Worm (Caenorhabditis elegans) whole organism, L1 larva: ENCODE data around the gene Y4C6B.3.

ENCODE experiments used
- C16A3.4 ChIP-seq: fragments of 150-350 bp; optimal IDR thresholded peaks from 2 replicates; lab custom pipeline; 2014; ENCODE audit warnings: missing biosample characterization, missing genetic modification characterization
- F16B12.6 ChIP-seq: fragments of 150-350 bp; optimal IDR thresholded peaks from 2 replicates; lab custom pipeline; 2014; ENCODE audit warnings: missing biosample characterization, missing genetic modification characterization
- aha-1 ChIP-seq: fragments of 150-350 bp; optimal IDR thresholded peaks from 2 replicates; lab custom pipeline; 2014; ENCODE audit warnings: missing biosample characterization, missing genetic modification characterization
- blmp-1 ChIP-seq: fragments of 150-350 bp; optimal IDR thresholded peaks from 2 replicates; lab custom pipeline; 2014; ENCODE audit warnings: missing biosample characterization, missing genetic modification characterization
- ceh-90 ChIP-seq: sonication (generic microtip); optimal IDR thresholded peaks from 2 replicates; lab custom pipeline; 2016; ENCODE audit warnings: missing genetic modification characterization, missing compliant biosample characterization
- ces-1 ChIP-seq: fragments of 150-350 bp; optimal IDR thresholded peaks from 2 replicates; lab custom pipeline; 2014; ENCODE audit warnings: missing biosample characterization, missing genetic modification reagents, missing genetic modification characterization
- efl-1 ChIP-seq, 4 experiments: fragments of 150-350 bp; optimal IDR thresholded peaks in 3 of 4; peaks in 1 of 4; 1 replicate in 1 of 4; 2 replicates in 3 of 4; lab custom pipeline; 2014; ENCODE audit warnings: missing biosample characterization in 2 of 4, missing genetic modification characterization in 2 of 4, missing genetic modification reagents in 2 of 4
- fkh-4 ChIP-seq: sonication (generic microtip); optimal IDR thresholded peaks from 2 replicates; lab custom pipeline; 2016; ENCODE audit warnings: missing compliant biosample characterization, missing genetic modification characterization, borderline replicate concordance
- grh-1 ChIP-seq: fragments of 200-800 bp; sonication (Bioruptor generic); IDR thresholded peaks from 2 replicates; pipeline ENCODE4 v1.3.6; 2022; ENCODE audit warnings: missing genetic modification reagents, missing genetic modification characterization, missing compliant biosample characterization
- hlh-17 ChIP-seq: fragments of 200-800 bp; sonication (Bioruptor generic); optimal IDR thresholded peaks from 2 replicates; lab custom pipeline; 2018; ENCODE audit warnings: missing genetic modification characterization, mild to moderate bottlenecking, missing compliant biosample characterization, moderate library complexity, borderline replicate concordance
- hlh-4 ChIP-seq: sonication (generic microtip); optimal IDR thresholded peaks from 2 replicates; lab custom pipeline; 2016; ENCODE audit warnings: mild to moderate bottlenecking, missing genetic modification characterization, missing compliant biosample characterization
- hpl-2 ChIP-seq: fragments of 150-350 bp; optimal IDR thresholded peaks from 2 replicates; lab custom pipeline; 2014; ENCODE audit warnings: missing biosample characterization, missing genetic modification reagents, missing genetic modification characterization
- irx-1 ChIP-seq: sonication (generic microtip); optimal IDR thresholded peaks from 2 replicates; lab custom pipeline; 2016; ENCODE audit warnings: missing genetic modification characterization, missing compliant biosample characterization
- lin-13 ChIP-seq: fragments of 150-350 bp; optimal IDR thresholded peaks from 2 replicates; lab custom pipeline; 2014; ENCODE audit warnings: missing biosample characterization, missing genetic modification reagents, missing genetic modification characterization
- lin-14 ChIP-seq: fragments of 200-800 bp; sonication (Bioruptor generic); optimal IDR thresholded peaks from 2 replicates; lab custom pipeline; 2018; ENCODE audit warnings: mild to moderate bottlenecking, missing genetic modification characterization, moderate library complexity, missing compliant biosample characterization
- lin-35 ChIP-seq, 2 experiments: fragments of 150-350 bp; optimal IDR thresholded peaks; 2 replicates each; lab custom pipeline; 2014; ENCODE audit warnings: missing biosample characterization in 2 of 2, missing genetic modification characterization in 2 of 2, missing genetic modification reagents in 2 of 2
- lir-3 ChIP-seq: sonication (generic microtip); optimal IDR thresholded peaks from 2 replicates; lab custom pipeline; 2016; ENCODE audit warnings: mild to moderate bottlenecking, missing genetic modification characterization, moderate library complexity, missing compliant biosample characterization; ENCODE audit not compliant: poor library complexity
- lsy-2 ChIP-seq, 2 experiments: fragments of 150-350 bp; optimal IDR thresholded peaks; 2 replicates each; lab custom pipeline; 2014; ENCODE audit warnings: missing biosample characterization in 2 of 2, missing genetic modification characterization in 2 of 2
- mef-2 ChIP-seq: fragments of 150-350 bp; optimal IDR thresholded peaks from 2 replicates; lab custom pipeline; 2014; ENCODE audit warnings: missing biosample characterization, missing genetic modification characterization
- nhr-11 ChIP-seq: fragments of 150-350 bp; optimal IDR thresholded peaks from 2 replicates; lab custom pipeline; 2014; ENCODE audit warnings: missing biosample characterization, missing genetic modification characterization
- nhr-12 ChIP-seq: sonication (generic microtip); optimal IDR thresholded peaks from 2 replicates; lab custom pipeline; 2017; ENCODE audit warnings: missing biosample characterization, missing genetic modification characterization
- nhr-237 ChIP-seq: fragments of 150-350 bp; optimal IDR thresholded peaks from 2 replicates; lab custom pipeline; 2014; ENCODE audit warnings: missing biosample characterization, missing genetic modification characterization
- nhr-76 ChIP-seq: sonication (generic microtip); optimal IDR thresholded peaks from 2 replicates; lab custom pipeline; 2017; ENCODE audit warnings: missing biosample characterization, missing genetic modification characterization
- nhr-77 ChIP-seq: fragments of 150-350 bp; optimal IDR thresholded peaks from 2 replicates; lab custom pipeline; 2014; ENCODE audit warnings: missing biosample characterization, missing genetic modification characterization
- nhr-84 ChIP-seq: sonication (generic microtip); optimal IDR thresholded peaks from 2 replicates; lab custom pipeline; 2017; ENCODE audit warnings: missing biosample characterization, missing genetic modification characterization
- nhr-85 ChIP-seq: sonication (generic microtip); peaks from one replicate; lab custom pipeline; 2016; ENCODE audit warnings: missing genetic modification characterization, inconsistent platforms, missing compliant biosample characterization
- nhr-90 ChIP-seq: sonication (generic microtip); optimal IDR thresholded peaks from 2 replicates; lab custom pipeline; 2016; ENCODE audit warnings: mild to moderate bottlenecking, missing genetic modification characterization, missing compliant biosample characterization; ENCODE audit not compliant: poor library complexity
- pag-3 ChIP-seq: sonication (generic microtip); optimal IDR thresholded peaks from 2 replicates; lab custom pipeline; 2017; ENCODE audit warnings: missing genetic modification characterization, mild to moderate bottlenecking, missing compliant biosample characterization, antibody characterized with exemption, borderline replicate concordance; ENCODE audit not compliant: insufficient read depth
- pax-3 ChIP-seq: fragments of 200-800 bp; sonication (Bioruptor generic); optimal IDR thresholded peaks from 2 replicates; lab custom pipeline; 2018; ENCODE audit warnings: mild to moderate bottlenecking, missing genetic modification characterization, moderate library complexity, missing compliant biosample characterization
- rnt-1 ChIP-seq: sonication (generic microtip); optimal IDR thresholded peaks from 2 replicates; lab custom pipeline; 2016; ENCODE audit warnings: mild to moderate bottlenecking, missing genetic modification characterization, moderate library complexity, missing compliant biosample characterization
- skn-1 ChIP-seq: fragments of 150-350 bp; optimal IDR thresholded peaks from 2 replicates; lab custom pipeline; 2014; ENCODE audit warnings: missing biosample characterization, missing genetic modification characterization
- snpc-4 ChIP-seq: fragments of 150-350 bp; optimal IDR thresholded peaks from 2 replicates; lab custom pipeline; 2014; ENCODE audit warnings: missing biosample characterization, missing genetic modification characterization
- snu-23 ChIP-seq: sonication (generic microtip); optimal IDR thresholded peaks from 2 replicates; lab custom pipeline; 2016; ENCODE audit warnings: missing genetic modification characterization, missing compliant biosample characterization
- sox-4 ChIP-seq: sonication (generic microtip); optimal IDR thresholded peaks from 2 replicates; lab custom pipeline; 2016; ENCODE audit warnings: missing genetic modification characterization, missing compliant biosample characterization
- sup-37 ChIP-seq: fragments of 200-800 bp; sonication (Bioruptor generic); optimal IDR thresholded peaks from 2 replicates; lab custom pipeline; 2018; ENCODE audit warnings: mild to moderate bottlenecking, missing genetic modification characterization, missing compliant biosample characterization
- swsn-7 ChIP-seq: sonication (generic microtip); optimal IDR thresholded peaks from 2 replicates; lab custom pipeline; 2016; ENCODE audit warnings: missing genetic modification characterization, missing compliant biosample characterization
- tlp-1 ChIP-seq: fragments of 150-350 bp; optimal IDR thresholded peaks from 2 replicates; lab custom pipeline; 2014; ENCODE audit warnings: missing biosample characterization, missing genetic modification characterization
- unc-30 ChIP-seq: sonication (generic microtip); optimal IDR thresholded peaks from 2 replicates; lab custom pipeline; 2017; ENCODE audit warnings: missing biosample characterization, missing genetic modification characterization
- unc-62 ChIP-seq: fragments of 150-350 bp; optimal IDR thresholded peaks from 2 replicates; lab custom pipeline; 2014; ENCODE audit warnings: missing biosample characterization, missing genetic modification reagents, missing genetic modification characterization
- vab-15 ChIP-seq: sonication (generic microtip); optimal IDR thresholded peaks from 2 replicates; lab custom pipeline; 2017; ENCODE audit warnings: missing genotype, mild to moderate bottlenecking, missing genetic modification characterization, missing compliant biosample characterization
- xbp-1 ChIP-seq: sonication (generic microtip); optimal IDR thresholded peaks from 2 replicates; lab custom pipeline; 2016; ENCODE audit warnings: missing genetic modification characterization, missing compliant biosample characterization
- zip-4 ChIP-seq: fragments of 200-800 bp; sonication (Bioruptor generic); optimal IDR thresholded peaks from 2 replicates; lab custom pipeline; 2018; ENCODE audit warnings: mild to moderate bottlenecking, missing genetic modification characterization, moderate library complexity, missing compliant biosample characterization
- ztf-11 ChIP-seq, 2 experiments: sonication (generic microtip); optimal IDR thresholded peaks; 2 replicates each; lab custom pipeline; 2016 to 2017; ENCODE audit warnings: missing genetic modification characterization in 2 of 2, missing biosample characterization in 1 of 2, missing compliant biosample characterization in 1 of 2
- ztf-4 ChIP-seq: fragments of 150-350 bp; optimal IDR thresholded peaks from 2 replicates; lab custom pipeline; 2014; ENCODE audit warnings: missing biosample characterization, missing genetic modification characterization

Gene Y4C6B.3

ce11 chrIV:5354124-5354523 lies 21.8 kb downstream of the Y4C6B.3 start, which contains the start of gene Y4C6B.1 (continued):
- TF ChIP-seq nhr-77 = no peak
- no peak for TF ChIP-seq unc-62
- peak; percentile 42 to 92 for TF ChIP-seq lsy-2 (tag; optimal IDR thresholded peaks at IDR 0.05; lab: Kevin White, UChicago)
- TF ChIP-seq mef-2 (tag; lab: Kevin White, UChicago) = no peak
- no peak for TF ChIP-seq tlp-1 (tag; lab: Kevin White, UChicago)
- no peak for TF ChIP-seq blmp-1
- TF ChIP-seq aha-1 = no peak
- TF ChIP-seq pag-3 (tag; lab: Kevin White, UChicago) = no peak
- no peak for TF ChIP-seq vab-15 (tag; lab: Kevin White, UChicago)
- no peak for TF ChIP-seq ztf-11 (tag; optimal IDR thresholded peaks at IDR 0.05; lab: Kevin White, UChicago)
- no peak for TF ChIP-seq nhr-11 (tag; lab: Kevin White, UChicago)
- no peak for TF ChIP-seq zip-4 (GFP tag; lab: Kevin White, UChicago)
- peak; percentile 18 to 57 for TF ChIP-seq efl-1 (optimal IDR thresholded peaks at IDR 0.05; lab: Kevin White, UChicago)
- peak; percentile 69 to 95 for TF ChIP-seq efl-1 (GFP tag; optimal IDR thresholded peaks at IDR 0.05 in 1 of 2; lab: Kevin White, UChicago)
- no peak for TF ChIP-seq hpl-2 (GFP tag; lab: Kevin White, UChicago)
- no peak for TF ChIP-seq sup-37 (GFP tag; lab: Kevin White, UChicago)

ce11 chrIV:5354564-5354963 lies 22.3 kb downstream of the Y4C6B.3 start:
- TF ChIP-seq hlh-17 (GFP tag; lab: Kevin White, UChicago) (no peak), snpc-4 (no peak), hlh-4 (tag; lab: Kevin White, UChicago) (no peak), skn-1 (tag; lab: Kevin White, UChicago) (no peak), nhr-11 (tag; lab: Kevin White, UChicago) (no peak), nhr-76 (no peak), fkh-4 (tag; lab: Kevin White, UChicago) (no peak), ztf-4 (tag; lab: Kevin White, UChicago) (no peak), pax-3 (tag; lab: Kevin White, UChicago) (no peak), nhr-12 (tag; lab: Kevin White, UChicago) (no peak)
- TF ChIP-seq, all 84 proteins: peak for 0

- TF ChIP-seq fkh-4 (tag; lab: Kevin White, UChicago) = no peak
- no peak for TF ChIP-seq ceh-90 (tag; lab: Kevin White, UChicago)
- TF ChIP-seq ces-1 (GFP tag; lab: Kevin White, UChicago) = no peak
- TF ChIP-seq nhr-84 (tag; lab: Kevin White, UChicago) = no peak
- no peak for TF ChIP-seq lir-3 (tag; lab: Kevin White, UChicago)
- no peak for TF ChIP-seq rnt-1 (tag; lab: Kevin White, UChicago)
- no peak for TF ChIP-seq grh-1 (GFP tag; lab: Robert Waterston, UW)
- TF ChIP-seq hpl-2 (GFP tag; lab: Kevin White, UChicago) = no peak
- TF ChIP-seq, all 84 proteins: peak for 0
These were observed 28.3 kb downstream of the Y4C6B.3 start, which contains the start of gene F41H10.5 for ce11 chrIV:5360533-5360932. Gene F41H10.5, plus strand, starts transcription at chrIV:5360907.

ce11 chrIV:5364135-5364609 lies 31.9 kb downstream of the Y4C6B.3 start, which contains the start of the genes hda-6 and F41H10.4:
Gene hda-6, minus strand, starts transcription at chrIV:5364306.
Gene F41H10.4, plus strand, starts transcription at chrIV:5364559.
- TF ChIP-seq rnt-1 (tag; lab: Kevin White, UChicago) (peak; percentile 97), nhr-237 (no peak), swsn-7 (peak; percentile 79), ztf-4 (tag; lab: Kevin White, UChicago) (peak; percentile 34), lsy-2 (tag; optimal IDR thresholded peaks at IDR 0.05; lab: Kevin White, UChicago) (peak; percentile 87), mef-2 (tag; lab: Kevin White, UChicago) (peak; percentile 15), sup-37 (GFP tag; lab: Kevin White, UChicago) (no peak), hlh-17 (GFP tag; lab: Kevin White, UChicago) (no peak), nhr-90 (tag; lab: Kevin White, UChicago) (peak; percentile 83), irx-1 (tag; lab: Kevin White, UChicago) (peak; percentile 86), nhr-85 (peak; percentile 86), lin-35 (GFP tag; optimal IDR thresholded peaks at IDR 0.05; lab: Kevin White, UChicago) (peak; percentile 80 to 88), xbp-1 (peak; percentile 87), efl-1 (optimal IDR thresholded peaks at IDR 0.05; lab: Kevin White, UChicago) (peak; percentile 65 to 83), efl-1 (GFP tag; optimal IDR thresholded peaks at IDR 0.05 in 1 of 2; lab: Kevin White, UChicago) (peak; percentile 82 to 98), sox-4 (tag; lab: Kevin White, UChicago) (peak; percentile 65), tlp-1 (tag; lab: Kevin White, UChicago) (no peak), ceh-90 (tag; lab: Kevin White, UChicago) (peak; percentile 85), unc-30 (tag; lab: Kevin White, UChicago) (no peak), snu-23 (GFP tag; lab: Kevin White, UChicago) (peak; percentile 90), F16B12.6 (tag; lab: Kevin White, UChicago) (peak; percentile 88), vab-15 (tag; lab: Kevin White, UChicago) (no peak), C16A3.4 (tag; lab: Kevin White, UChicago) (peak; percentile 71), lin-13 (GFP tag; lab: Kevin White, UChicago) (peak; percentile 43), lin-14 (GFP tag; lab: Kevin White, UChicago) (peak; percentile 88)
